Worm (Caenorhabditis elegans) whole organism, mixed stage, embryonic: ENCODE measurements around the gene ZK402.2.

Experiments used
- ceh-83 ChIP-seq: fragments of 200-800 bp; sonication (Bioruptor generic); optimal IDR thresholded peaks from 2 replicates; lab custom pipeline; 2018; ENCODE audit warnings: mild to moderate bottlenecking, missing genetic modification characterization, missing compliant biosample characterization
- ces-1 ChIP-seq: fragments of 150-350 bp; optimal IDR thresholded peaks from 2 replicates; lab custom pipeline; 2014; ENCODE audit warnings: missing biosample characterization, missing genetic modification reagents, missing genetic modification characterization
- ham-2 ChIP-seq: fragments of 200-800 bp; sonication (Bioruptor generic); optimal IDR thresholded peaks from 2 replicates; lab custom pipeline; 2018; ENCODE audit warnings: mild to moderate bottlenecking, missing genetic modification characterization, missing compliant biosample characterization
- lsy-2 ChIP-seq: fragments of 150-350 bp; optimal IDR thresholded peaks from 2 replicates; lab custom pipeline; 2014; ENCODE audit warnings: missing biosample characterization, missing genetic modification characterization
- mab-5 ChIP-seq: fragments of 150-350 bp; optimal IDR thresholded peaks from 2 replicates; lab custom pipeline; 2014; ENCODE audit warnings: missing biosample characterization, missing genetic modification characterization
- nhr-12 ChIP-seq: fragments of 150-350 bp; optimal IDR thresholded peaks from 2 replicates; lab custom pipeline; 2014; ENCODE audit warnings: missing biosample characterization, missing genetic modification characterization
- nhr-2 ChIP-seq: fragments of 150-350 bp; optimal IDR thresholded peaks from 2 replicates; lab custom pipeline; 2014; ENCODE audit warnings: missing biosample characterization, missing genetic modification characterization
- nhr-237 ChIP-seq: fragments of 150-350 bp; optimal IDR thresholded peaks from 2 replicates; lab custom pipeline; 2014; ENCODE audit warnings: missing biosample characterization, missing genetic modification characterization
- unc-39 ChIP-seq: fragments of 150-350 bp; optimal IDR thresholded peaks from 2 replicates; lab custom pipeline; 2014; ENCODE audit warnings: missing biosample characterization, missing genetic modification characterization

- TF ChIP-seq nhr-237 (tag; lab: Kevin White, UChicago) (no peak), ces-1 (GFP tag; lab: Kevin White, UChicago) (no peak), ceh-83 (no peak), lsy-2 (tag; lab: Kevin White, UChicago) (no peak), unc-39 (no peak), nhr-12 (tag; lab: Kevin White, UChicago) (no peak), mab-5 (tag; lab: Kevin White, UChicago) (no peak), nhr-2 (tag; lab: Kevin White, UChicago) (no peak), ham-2 (GFP tag; lab: Kevin White, UChicago) (no peak)
Measured at ce11 chrX:1440161-1440560, 36.6 kb downstream of the ZK402.2 start, which contains the start of gene sedl-1.
